Worm (Caenorhabditis elegans) whole organism, mixed stage, embryonic: ENCODE data around the gene sir-2.1.

ENCODE experiments used
- bed-3 ChIP-seq: fragments of 200-800 bp; sonication (Bioruptor generic); optimal IDR thresholded peaks from 3 replicates; lab custom pipeline; 2018; ENCODE audit warnings: mild to moderate bottlenecking, missing genetic modification characterization, moderate library complexity, missing compliant biosample characterization
- ceh-39 ChIP-seq: fragments of 150-350 bp; optimal IDR thresholded peaks from 2 replicates; lab custom pipeline; 2014; ENCODE audit warnings: missing biosample characterization, missing genetic modification characterization
- ceh-43 ChIP-seq: fragments of 200-800 bp; sonication (Bioruptor generic); optimal IDR thresholded peaks from 2 replicates; lab custom pipeline; 2018; ENCODE audit warnings: mild to moderate bottlenecking, missing genetic modification characterization, moderate library complexity, missing compliant biosample characterization
- ceh-83 ChIP-seq: fragments of 200-800 bp; sonication (Bioruptor generic); optimal IDR thresholded peaks from 2 replicates; lab custom pipeline; 2018; ENCODE audit warnings: mild to moderate bottlenecking, missing genetic modification characterization, missing compliant biosample characterization
- ces-1 ChIP-seq: fragments of 150-350 bp; optimal IDR thresholded peaks from 2 replicates; lab custom pipeline; 2014; ENCODE audit warnings: missing biosample characterization, missing genetic modification reagents, missing genetic modification characterization
- cnd-1 ChIP-seq: fragments of 200-800 bp; sonication (Bioruptor generic); optimal IDR thresholded peaks from 2 replicates; lab custom pipeline; 2018; ENCODE audit warnings: mild to moderate bottlenecking, missing genetic modification characterization, missing compliant biosample characterization
- drap-1 ChIP-seq: fragments of 200-800 bp; sonication (Bioruptor generic); optimal IDR thresholded peaks from 3 replicates; lab custom pipeline; 2018; ENCODE audit warnings: mild to moderate bottlenecking, missing genetic modification characterization, missing compliant biosample characterization
- elt-3 ChIP-seq: fragments of 150-350 bp; optimal IDR thresholded peaks from 2 replicates; lab custom pipeline; 2014; ENCODE audit warnings: missing biosample characterization, missing genetic modification characterization
- flh-1 ChIP-seq: fragments of 200-800 bp; sonication (Bioruptor generic); optimal IDR thresholded peaks from 2 replicates; lab custom pipeline; 2018; ENCODE audit warnings: mild to moderate bottlenecking, missing genetic modification characterization, moderate library complexity, missing compliant biosample characterization
- ham-2 ChIP-seq: fragments of 200-800 bp; sonication (Bioruptor generic); optimal IDR thresholded peaks from 2 replicates; lab custom pipeline; 2018; ENCODE audit warnings: mild to moderate bottlenecking, missing genetic modification characterization, missing compliant biosample characterization
- hlh-1 ChIP-seq: fragments of 150-350 bp; optimal IDR thresholded peaks from 2 replicates; lab custom pipeline; 2014; ENCODE audit warnings: missing biosample characterization, missing genetic modification reagents, missing genetic modification characterization
- lin-13 ChIP-seq: fragments of 150-350 bp; optimal IDR thresholded peaks from 2 replicates; lab custom pipeline; 2014; ENCODE audit warnings: missing biosample characterization, missing genetic modification characterization
- lin-32 ChIP-seq: fragments of 200-800 bp; sonication (Bioruptor generic); optimal IDR thresholded peaks from 2 replicates; lab custom pipeline; 2018; ENCODE audit warnings: mild to moderate bottlenecking, missing genetic modification characterization, missing compliant biosample characterization
- lsy-2 ChIP-seq: fragments of 150-350 bp; optimal IDR thresholded peaks from 2 replicates; lab custom pipeline; 2014; ENCODE audit warnings: missing biosample characterization, missing genetic modification characterization
- mab-5 ChIP-seq: fragments of 150-350 bp; optimal IDR thresholded peaks from 2 replicates; lab custom pipeline; 2014; ENCODE audit warnings: missing biosample characterization, missing genetic modification characterization
- mep-1 ChIP-seq: fragments of 150-350 bp; optimal IDR thresholded peaks from 2 replicates; lab custom pipeline; 2017; ENCODE audit warnings: missing biosample characterization, missing genetic modification reagents, missing genetic modification characterization, inconsistent platforms
- nhr-237 ChIP-seq: fragments of 150-350 bp; optimal IDR thresholded peaks from 2 replicates; lab custom pipeline; 2014; ENCODE audit warnings: missing biosample characterization, missing genetic modification characterization
- nhr-28 ChIP-seq: fragments of 150-350 bp; optimal IDR thresholded peaks from 2 replicates; lab custom pipeline; 2014; ENCODE audit warnings: missing biosample characterization, missing genetic modification characterization
- nhr-76 ChIP-seq: sonication (generic microtip); optimal IDR thresholded peaks from 2 replicates; lab custom pipeline; 2017; ENCODE audit warnings: missing biosample characterization, missing genetic modification characterization
- pha-4 ChIP-seq: fragments of 150-350 bp; optimal IDR thresholded peaks from 2 replicates; lab custom pipeline; 2018; ENCODE audit warnings: missing biosample characterization, missing genetic modification reagents, missing genetic modification characterization
- sem-2 ChIP-seq: fragments of 200-800 bp; sonication (Bioruptor generic); optimal IDR thresholded peaks from 2 replicates; lab custom pipeline; 2018; ENCODE audit warnings: mild to moderate bottlenecking, missing genetic modification characterization, missing compliant biosample characterization
- snpc-4 ChIP-seq: fragments of 150-350 bp; optimal IDR thresholded peaks from 2 replicates; lab custom pipeline; 2014; ENCODE audit warnings: missing biosample characterization, missing genetic modification characterization
- sptf-1 ChIP-seq: sonication (generic microtip); optimal IDR thresholded peaks from 2 replicates; lab custom pipeline; 2017; ENCODE audit warnings: mild to moderate bottlenecking, missing genetic modification characterization, moderate library complexity, missing compliant biosample characterization
- tbx-8 ChIP-seq: fragments of 200-800 bp; sonication (Bioruptor generic); optimal IDR thresholded peaks from 2 replicates; lab custom pipeline; 2018; ENCODE audit warnings: mild to moderate bottlenecking, missing genetic modification characterization, moderate library complexity, missing compliant biosample characterization
- unc-120 ChIP-seq: sonication (generic microtip); optimal IDR thresholded peaks from 2 replicates; lab custom pipeline; 2017; ENCODE audit warnings: missing genetic modification characterization, missing compliant biosample characterization; ENCODE audit not compliant: poor library complexity, severe bottlenecking
- unc-39 ChIP-seq: fragments of 150-350 bp; optimal IDR thresholded peaks from 2 replicates; lab custom pipeline; 2014; ENCODE audit warnings: missing biosample characterization, missing genetic modification characterization
- unc-62 ChIP-seq: fragments of 150-350 bp; optimal IDR thresholded peaks from 2 replicates; lab custom pipeline; 2014; ENCODE audit warnings: missing biosample characterization, missing genetic modification reagents, missing genetic modification characterization

sir-2.1 gene

DNA sequence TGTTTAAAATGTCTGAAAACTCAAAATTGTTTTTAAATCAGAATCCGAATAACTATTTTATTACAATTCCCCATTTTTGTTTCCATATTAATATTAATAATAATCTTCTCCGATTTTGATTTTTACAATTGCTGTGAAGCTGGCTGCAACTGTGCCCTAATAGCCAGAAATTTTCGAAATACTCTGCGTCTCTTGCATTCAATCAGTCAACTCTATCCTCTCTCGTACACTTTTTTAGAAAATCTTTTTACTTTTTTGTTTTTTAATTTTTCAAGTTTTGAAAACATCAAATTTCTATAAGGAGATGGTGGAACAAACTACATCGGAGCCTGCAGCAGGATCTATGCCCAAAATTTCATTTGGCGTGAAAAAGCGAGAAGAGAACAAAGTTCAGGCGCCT, 8.2 kb downstream of the sir-2.1 start, which contains the start of gene gkow-1:
Gene gkow-1, plus strand, starts transcription at position 301 of the 400 bp plus-strand sequence.
- TF ChIP-seq ces-1 (GFP tag; lab: Kevin White, UChicago), result peak; percentile 35
- TF ChIP-seq lin-13, result no peak

DNA sequence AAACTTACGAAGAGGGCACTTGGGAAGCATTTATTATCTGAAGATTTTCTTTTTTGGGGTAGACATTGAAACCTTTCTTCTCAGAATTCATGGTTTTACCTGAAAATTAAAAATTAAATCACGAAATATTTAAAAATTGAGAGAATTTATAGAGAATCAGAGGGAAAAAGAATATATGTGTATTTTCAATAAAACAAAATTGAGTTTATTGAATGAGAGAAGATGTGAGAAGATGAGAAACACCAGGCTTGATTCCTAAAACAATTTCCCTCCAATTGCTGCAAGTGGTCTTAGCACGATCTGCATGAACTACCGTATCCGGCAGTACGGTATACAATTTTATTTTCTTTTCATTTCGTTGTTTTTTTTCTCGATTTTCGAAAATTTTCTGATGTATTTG, 9.0 kb downstream of the sir-2.1 start, which contains the start of gene R11A8.1:
Gene R11A8.1, minus strand, starts transcription at position 101 of the 400 bp plus-strand sequence.
- TF ChIP-seq bed-3 (GFP tag; lab: Kevin White, UChicago) (no peak), mab-5 (no peak), drap-1 (GFP tag; lab: Kevin White, UChicago) (no peak), nhr-237 (tag; lab: Kevin White, UChicago) (no peak), ceh-43 (GFP tag; lab: Kevin White, UChicago) (no peak), pha-4 (tag; lab: Kevin White, UChicago) (no peak), hlh-1 (tag; lab: Kevin White, UChicago) (no peak), tbx-8 (GFP tag; lab: Kevin White, UChicago) (no peak), unc-39 (tag; lab: Kevin White, UChicago) (no peak), snpc-4 (tag; lab: Kevin White, UChicago) (no peak), elt-3 (tag; lab: Kevin White, UChicago) (no peak), sptf-1 (tag; lab: Kevin White, UChicago) (no peak), nhr-28 (no peak), ces-1 (GFP tag; lab: Kevin White, UChicago) (no peak), mep-1 (no peak)

DNA sequence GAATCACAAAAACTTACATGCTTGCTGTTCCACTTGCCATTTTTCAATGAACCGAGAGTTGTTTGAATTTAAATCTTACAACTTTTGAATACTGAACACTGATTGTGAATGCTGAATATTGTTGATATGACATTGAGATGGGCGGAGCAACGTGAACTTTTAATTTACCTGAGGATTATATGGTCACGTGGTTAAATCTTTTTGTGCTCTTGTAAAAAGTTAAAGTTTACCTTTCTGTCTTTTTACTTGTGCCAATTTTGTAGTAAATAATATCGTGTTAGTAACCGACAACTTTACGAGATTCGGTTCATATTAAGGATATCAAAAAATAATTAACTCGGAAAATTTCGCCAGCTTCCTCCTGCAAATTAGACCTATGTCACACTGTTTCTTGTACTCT, 13.8 kb downstream of the sir-2.1 start, which contains the start of gene Y43C5B.2:
Gene Y43C5B.2, minus strand, starts transcription at position 101 of the 400 bp plus-strand sequence.
- TF ChIP-seq sem-2, result no peak
- TF ChIP-seq nhr-237 (tag; lab: Kevin White, UChicago), result no peak
- TF ChIP-seq flh-1 (GFP tag; lab: Kevin White, UChicago), result no peak
- TF ChIP-seq mep-1, result no peak
- TF ChIP-seq ham-2 (GFP tag; lab: Kevin White, UChicago), result no peak
- TF ChIP-seq, all 35 proteins: peak for 0

DNA sequence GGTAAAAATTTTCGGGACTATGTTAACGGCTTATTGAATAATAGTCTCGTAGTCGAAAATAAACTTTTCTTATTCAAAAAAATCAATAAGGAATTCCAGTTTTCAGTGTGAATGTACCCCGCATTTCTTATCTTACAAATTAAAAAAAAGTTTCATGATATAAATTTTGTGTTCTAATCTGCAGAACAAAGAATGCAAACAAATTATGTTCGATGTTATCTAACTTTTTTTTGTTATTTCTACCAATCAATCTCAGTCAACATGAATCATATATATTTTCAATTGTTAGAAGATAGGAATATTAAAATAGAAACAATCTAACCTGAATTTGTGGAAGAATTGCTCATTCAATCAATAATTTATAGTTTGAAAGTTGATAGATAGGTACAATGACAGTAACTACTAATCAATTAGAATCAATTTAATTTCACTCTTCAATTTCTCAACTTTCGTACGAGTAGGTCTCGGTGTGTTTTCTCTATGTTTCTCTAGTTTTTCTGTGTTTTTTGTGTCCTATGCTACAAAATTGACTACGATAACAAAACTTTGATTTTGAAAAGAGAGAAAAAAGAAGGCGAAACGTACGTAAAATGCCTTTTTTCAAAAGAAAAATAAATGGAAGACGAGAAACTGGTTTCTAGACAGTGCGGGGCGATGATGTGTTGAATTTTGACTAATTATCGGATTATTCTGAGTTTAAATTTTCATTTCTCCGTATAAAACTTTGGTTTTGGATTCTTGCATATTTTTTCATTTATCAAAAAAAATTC, 16.0 kb downstream of the sir-2.1 start, which contains the start of the genes unc-43 and Y43C5B.3:
Gene unc-43, minus strand, starts transcription at position 347 of the 770 bp plus-strand sequence.
Gene Y43C5B.3, plus strand, starts transcription at position 720 of the 770 bp plus-strand sequence.
- TF ChIP-seq pha-4 (tag; lab: Kevin White, UChicago), result no peak
- TF ChIP-seq mab-5, result no peak
- TF ChIP-seq lin-32 (GFP tag; lab: Kevin White, UChicago), result no peak

DNA sequence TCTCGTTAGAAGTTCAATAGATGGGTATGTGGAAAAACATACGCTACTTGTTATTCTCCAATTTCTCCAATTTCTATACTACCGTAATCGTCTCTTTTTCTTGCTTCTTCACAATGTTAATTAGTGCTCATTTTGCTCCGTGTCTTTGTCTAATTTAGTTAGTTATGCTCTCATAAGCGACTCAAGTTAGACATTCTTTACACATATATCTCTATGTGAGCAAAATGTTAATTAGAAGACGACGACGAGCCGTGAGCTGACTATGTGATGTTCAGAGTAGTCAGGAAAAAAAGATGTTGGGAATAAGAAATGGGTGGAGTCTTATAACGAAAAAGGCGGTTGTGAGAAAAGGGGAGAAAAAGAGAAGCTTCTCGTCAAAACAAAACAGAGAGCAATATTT, 18.5 kb downstream of the sir-2.1 start:
- peak; percentile 74 for TF ChIP-seq ces-1 (GFP tag; lab: Kevin White, UChicago)
- no peak for TF ChIP-seq ceh-39 (tag; lab: Kevin White, UChicago)

DNA sequence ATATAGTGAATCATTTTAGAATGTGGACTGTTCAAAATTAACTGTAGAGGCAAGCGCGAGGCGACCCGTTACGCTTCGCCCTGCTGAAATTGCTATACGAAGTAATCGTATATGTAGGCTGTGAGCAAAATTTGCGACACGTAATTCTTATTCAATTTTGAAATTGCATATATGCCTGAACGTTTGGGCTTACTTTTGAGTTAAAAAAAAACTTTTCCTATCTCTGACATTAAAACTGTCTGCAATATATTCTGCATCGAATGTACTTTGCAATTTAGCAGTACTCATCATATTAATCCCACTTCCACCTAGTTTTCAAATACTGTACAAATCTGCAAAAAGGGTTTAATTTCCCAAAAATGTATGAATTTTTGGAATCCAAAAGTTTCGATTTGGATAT, 19.1 kb downstream of the sir-2.1 start:
- no peak for TF ChIP-seq tbx-8 (GFP tag; lab: Kevin White, UChicago)

DNA sequence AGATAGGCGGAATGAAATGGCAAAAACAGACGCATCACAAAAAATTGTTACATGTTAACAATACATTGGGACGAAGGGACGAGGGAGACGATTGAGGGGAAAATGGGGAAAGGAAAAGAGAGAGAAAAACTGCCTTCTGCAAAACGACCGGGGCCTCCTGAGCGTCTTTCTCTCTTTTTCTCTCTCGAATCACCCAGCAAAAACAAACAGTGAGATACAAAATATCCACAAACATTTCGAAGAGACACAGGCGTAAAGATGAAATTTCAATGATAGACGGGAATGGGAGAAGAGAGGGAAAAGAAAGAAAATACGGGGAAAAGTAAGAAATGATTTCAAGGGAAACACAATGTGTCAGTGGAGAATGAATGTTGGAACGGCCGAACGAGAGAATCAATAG, 20.0 kb downstream of the sir-2.1 start:
- TF ChIP-seq lin-13, result no peak
- TF ChIP-seq flh-1 (GFP tag; lab: Kevin White, UChicago), result no peak
- TF ChIP-seq hlh-1 (tag; lab: Kevin White, UChicago), result peak; percentile 29
- TF ChIP-seq pha-4 (tag; lab: Kevin White, UChicago), result peak; percentile 15
- TF ChIP-seq unc-62 (GFP tag; lab: Kevin White, UChicago), result peak; percentile 66
- TF ChIP-seq unc-39 (tag; lab: Kevin White, UChicago), result no peak
- TF ChIP-seq nhr-76 (tag; lab: Kevin White, UChicago), result no peak
- TF ChIP-seq ces-1 (GFP tag; lab: Kevin White, UChicago), result peak; percentile 47
- no peak for TF ChIP-seq tbx-8 (GFP tag; lab: Kevin White, UChicago)
- TF ChIP-seq cnd-1 (tag; lab: Kevin White, UChicago), result no peak
- no peak for TF ChIP-seq bed-3 (GFP tag; lab: Kevin White, UChicago)
- TF ChIP-seq lin-32 (GFP tag; lab: Kevin White, UChicago), result no peak
- TF ChIP-seq mep-1, result peak; percentile 51
- TF ChIP-seq sptf-1 (tag; lab: Kevin White, UChicago), result peak; percentile 4
- no peak for TF ChIP-seq sem-2
- peak; percentile 46 for TF ChIP-seq nhr-237 (tag; lab: Kevin White, UChicago)
- no peak for TF ChIP-seq ceh-83 (GFP tag; lab: Kevin White, UChicago)
- peak; percentile 69 for TF ChIP-seq unc-120
- TF ChIP-seq snpc-4 (tag; lab: Kevin White, UChicago), result no peak
- no peak for TF ChIP-seq ceh-39 (tag; lab: Kevin White, UChicago)
- TF ChIP-seq lsy-2, result peak; percentile 23
- no peak for TF ChIP-seq elt-3 (tag; lab: Kevin White, UChicago)
- TF ChIP-seq ceh-43 (GFP tag; lab: Kevin White, UChicago), result no peak
